Worm (Caenorhabditis elegans) whole organism, L2 larva: ENCODE data around the gene glr-1.

Source experiments
- C34F6.9 ChIP-seq: fragments of 150-350 bp; optimal IDR thresholded peaks from 2 replicates; lab custom pipeline; 2014; ENCODE audit warnings: missing biosample characterization, missing genetic modification characterization
- F13H6.1 ChIP-seq: sonication (generic microtip); optimal IDR thresholded peaks from 2 replicates; lab custom pipeline; 2016; ENCODE audit warnings: missing genetic modification characterization, missing compliant biosample characterization
- R02D3.7 ChIP-seq: fragments of 150-350 bp; optimal IDR thresholded peaks from 2 replicates; lab custom pipeline; 2014; ENCODE audit warnings: missing biosample characterization, missing genetic modification characterization
- Y55F3AM.14 ChIP-seq: fragments of 200-800 bp; sonication (Bioruptor generic); optimal IDR thresholded peaks from 2 replicates; lab custom pipeline; 2018; ENCODE audit warnings: mild to moderate bottlenecking, missing genetic modification characterization, missing compliant biosample characterization
- ZK546.5 ChIP-seq: sonication (generic microtip); optimal IDR thresholded peaks from 2 replicates; lab custom pipeline; 2017; ENCODE audit warnings: missing biosample characterization, missing genetic modification characterization
- alr-1 ChIP-seq: fragments of 150-350 bp; optimal IDR thresholded peaks from 2 replicates; lab custom pipeline; 2014; ENCODE audit warnings: missing biosample characterization, missing genetic modification characterization
- aly-2 ChIP-seq: fragments of 150-350 bp; optimal IDR thresholded peaks from 2 replicates; lab custom pipeline; 2014; ENCODE audit warnings: missing biosample characterization, missing genetic modification characterization
- ama-1 ChIP-seq: fragments of 150-350 bp; optimal IDR thresholded peaks from 2 replicates; lab custom pipeline; 2018; ENCODE audit warnings: inconsistent platforms
- blmp-1 ChIP-seq: sonication (generic microtip); optimal IDR thresholded peaks from 2 replicates; lab custom pipeline; 2017; ENCODE audit warnings: missing genetic modification characterization, mild to moderate bottlenecking, missing compliant biosample characterization, antibody characterized with exemption, moderate library complexity; ENCODE audit not compliant: insufficient read depth
- ceh-16 ChIP-seq: fragments of 150-350 bp; optimal IDR thresholded peaks from 2 replicates; lab custom pipeline; 2014; ENCODE audit warnings: missing biosample characterization, missing genetic modification characterization
- ceh-82 ChIP-seq: fragments of 150-350 bp; optimal IDR thresholded peaks from 2 replicates; lab custom pipeline; 2014; ENCODE audit warnings: missing biosample characterization, missing genetic modification characterization
- crh-2 ChIP-seq: sonication (generic microtip); optimal IDR thresholded peaks from 2 replicates; lab custom pipeline; 2017; ENCODE audit warnings: missing biosample characterization, missing genetic modification characterization
- dmd-4 ChIP-seq: sonication (generic microtip); optimal IDR thresholded peaks from 2 replicates; lab custom pipeline; 2017; ENCODE audit warnings: missing biosample characterization, missing genetic modification characterization
- egl-27 ChIP-seq: sonication (generic microtip); optimal IDR thresholded peaks from 3 replicates; lab custom pipeline; 2017; ENCODE audit warnings: missing biosample characterization, missing genetic modification reagents, missing genetic modification characterization
- elt-1 ChIP-seq: fragments of 150-350 bp; optimal IDR thresholded peaks from 2 replicates; lab custom pipeline; 2014; ENCODE audit warnings: missing biosample characterization, missing genetic modification characterization
- elt-3 ChIP-seq: sonication (generic microtip); optimal IDR thresholded peaks from 2 replicates; lab custom pipeline; 2017; ENCODE audit warnings: missing biosample characterization, missing genetic modification characterization
- fos-1 ChIP-seq: fragments of 150-350 bp; optimal IDR thresholded peaks from 2 replicates; lab custom pipeline; 2014; ENCODE audit warnings: missing biosample characterization, missing genetic modification characterization
- gmeb-1 ChIP-seq: fragments of 150-350 bp; optimal IDR thresholded peaks from 2 replicates; lab custom pipeline; 2014; ENCODE audit warnings: missing biosample characterization, missing genetic modification characterization
- lin-11 ChIP-seq: fragments of 150-350 bp; sonication (generic microtip); optimal IDR thresholded peaks from 2 replicates; lab custom pipeline; 2014; ENCODE audit warnings: missing biosample characterization, missing genetic modification characterization, inconsistent platforms, mixed read lengths
- lin-13 ChIP-seq: fragments of 150-350 bp; optimal IDR thresholded peaks from 2 replicates; lab custom pipeline; 2014; ENCODE audit warnings: missing biosample characterization, missing genetic modification reagents, missing genetic modification characterization
- lin-39 ChIP-seq: fragments of 150-350 bp; optimal IDR thresholded peaks from 2 replicates; lab custom pipeline; 2014; ENCODE audit warnings: missing biosample characterization, missing genetic modification reagents, missing genetic modification characterization
- lsy-2 ChIP-seq, 2 experiments: fragments of 150-350 bp in 1 of 2; sonication (generic microtip) in 1 of 2; optimal IDR thresholded peaks; 2 replicates each; lab custom pipeline; 2014 to 2017; ENCODE audit warnings: missing biosample characterization in 2 of 2, missing genetic modification characterization in 2 of 2
- mab-5 ChIP-seq: fragments of 150-350 bp; optimal IDR thresholded peaks from 2 replicates; lab custom pipeline; 2014; ENCODE audit warnings: missing biosample characterization, missing genetic modification characterization
- mbf-1 ChIP-seq: sonication (generic microtip); optimal IDR thresholded peaks from 2 replicates; lab custom pipeline; 2017; ENCODE audit warnings: missing biosample characterization, missing genetic modification characterization
- mdl-1 ChIP-seq, 2 experiments: fragments of 150-350 bp in 1 of 2; sonication (generic microtip) in 1 of 2; optimal IDR thresholded peaks; 2 replicates each; lab custom pipeline; 2017; ENCODE audit warnings: missing biosample characterization in 2 of 2, missing genetic modification characterization in 2 of 2
- nhr-10 ChIP-seq: sonication (generic microtip); optimal IDR thresholded peaks from 2 replicates; lab custom pipeline; 2017; ENCODE audit warnings: missing biosample characterization, missing genetic modification characterization
- nhr-11 ChIP-seq: fragments of 150-350 bp; optimal IDR thresholded peaks from 2 replicates; lab custom pipeline; 2014; ENCODE audit warnings: missing biosample characterization, missing genetic modification characterization
- nhr-12 ChIP-seq: fragments of 150-350 bp; optimal IDR thresholded peaks from 2 replicates; lab custom pipeline; 2014; ENCODE audit warnings: missing biosample characterization, missing genetic modification characterization
- nhr-129 ChIP-seq: fragments of 150-350 bp; optimal IDR thresholded peaks from 2 replicates; lab custom pipeline; 2014; ENCODE audit warnings: missing biosample characterization, missing genetic modification characterization
- nhr-21 ChIP-seq: fragments of 150-350 bp; optimal IDR thresholded peaks from 2 replicates; lab custom pipeline; 2014; ENCODE audit warnings: missing biosample characterization, missing genetic modification characterization
- nhr-23 ChIP-seq: fragments of 150-350 bp; optimal IDR thresholded peaks from 2 replicates; lab custom pipeline; 2014; ENCODE audit warnings: missing biosample characterization, missing genetic modification reagents, missing genetic modification characterization
- nhr-237 ChIP-seq: fragments of 150-350 bp; optimal IDR thresholded peaks from 2 replicates; lab custom pipeline; 2014; ENCODE audit warnings: missing biosample characterization, missing genetic modification characterization
- nhr-25 ChIP-seq: fragments of 150-350 bp; sonication (generic microtip); optimal IDR thresholded peaks from 3 replicates; lab custom pipeline; 2014; ENCODE audit warnings: missing biosample characterization, missing genetic modification characterization
- nhr-6 ChIP-seq: fragments of 150-350 bp; optimal IDR thresholded peaks from 2 replicates; lab custom pipeline; 2014; ENCODE audit warnings: missing biosample characterization, missing genetic modification characterization
- peb-1 ChIP-seq: fragments of 150-350 bp; optimal IDR thresholded peaks from 2 replicates; lab custom pipeline; 2014; ENCODE audit warnings: missing biosample characterization, missing genetic modification characterization
- sem-4 ChIP-seq: fragments of 150-350 bp; optimal IDR thresholded peaks from 2 replicates; lab custom pipeline; 2014; ENCODE audit warnings: missing biosample characterization, missing genetic modification reagents, missing genetic modification characterization
- skn-1 ChIP-seq: sonication (generic microtip); optimal IDR thresholded peaks from 2 replicates; lab custom pipeline; 2017; ENCODE audit warnings: missing biosample characterization, missing genetic modification characterization
- sma-3 ChIP-seq: sonication (generic microtip); optimal IDR thresholded peaks from 2 replicates; lab custom pipeline; 2016; ENCODE audit warnings: missing genetic modification reagents, missing genetic modification characterization, missing compliant biosample characterization
- sma-9 ChIP-seq, 2 experiments: fragments of 150-350 bp in 1 of 2; sonication (generic microtip) in 1 of 2; optimal IDR thresholded peaks; 2 replicates each; lab custom pipeline; 2014 to 2016; ENCODE audit warnings: missing genetic modification characterization in 2 of 2, mild to moderate bottlenecking in 1 of 2, missing biosample characterization in 1 of 2, missing compliant biosample characterization in 1 of 2, missing genetic modification reagents in 1 of 2, moderate library complexity in 1 of 2
- snpc-4 ChIP-seq: fragments of 150-350 bp; optimal IDR thresholded peaks from 2 replicates; lab custom pipeline; 2014; ENCODE audit warnings: missing biosample characterization, missing genetic modification characterization
- unc-39 ChIP-seq: fragments of 150-350 bp; optimal IDR thresholded peaks from 2 replicates; lab custom pipeline; 2014; ENCODE audit warnings: missing biosample characterization, missing genetic modification characterization
- unc-55 ChIP-seq: fragments of 150-350 bp; sonication (generic microtip); optimal IDR thresholded peaks from 3 replicates; lab custom pipeline; 2014; ENCODE audit warnings: missing biosample characterization, missing genetic modification reagents, missing genetic modification characterization
- unc-62 ChIP-seq: fragments of 150-350 bp; optimal IDR thresholded peaks from 2 replicates; lab custom pipeline; 2014; ENCODE audit warnings: missing biosample characterization, missing genetic modification reagents, missing genetic modification characterization
- zag-1 ChIP-seq: fragments of 150-350 bp; optimal IDR thresholded peaks from 2 replicates; lab custom pipeline; 2014; ENCODE audit warnings: missing biosample characterization, missing genetic modification characterization
- ztf-1 ChIP-seq: fragments of 200-800 bp; sonication (Bioruptor generic); conservative IDR thresholded peaks from 2 replicates; pipeline ENCODE4 v1.3.6; 2022; ENCODE audit warnings: missing genetic modification characterization, missing compliant biosample characterization
- ztf-11 ChIP-seq: sonication (generic microtip); optimal IDR thresholded peaks from 2 replicates; lab custom pipeline; 2017; ENCODE audit warnings: missing biosample characterization, missing genetic modification characterization
- ztf-4 ChIP-seq: fragments of 150-350 bp; optimal IDR thresholded peaks from 2 replicates; lab custom pipeline; 2014; ENCODE audit warnings: missing biosample characterization, missing genetic modification characterization

The glr-1 gene

ce11 chrIII:8588592-8589153 is at the start of gene glr-1:
glr-1 (minus strand) TSS chrIII:8588642.
- TF ChIP-seq fos-1 (tag; lab: Kevin White, UChicago) (no peak), mab-5 (tag; lab: Kevin White, UChicago) (no peak), nhr-23 (tag; lab: Kevin White, UChicago) (no peak), sem-4 (no peak), nhr-12 (tag; lab: Kevin White, UChicago) (no peak), sma-9 (GFP tag; optimal IDR thresholded peaks at IDR 0.05; lab: Kevin White, UChicago) (no peak), sma-9 (tag; optimal IDR thresholded peaks at IDR 0.05; lab: Kevin White, UChicago) (no peak)

ce11 chrIII:8636803-8637202 is 48.4 kb upstream of the glr-1 start:
- TF ChIP-seq elt-3 (no peak), unc-55 (GFP tag; lab: Kevin White, UChicago) (peak; percentile 15), C34F6.9 (tag; lab: Kevin White, UChicago) (peak; percentile 36), Y55F3AM.14 (GFP tag; lab: Kevin White, UChicago) (no peak), mab-5 (tag; lab: Kevin White, UChicago) (peak; percentile 78), lsy-2 (tag; optimal IDR thresholded peaks at IDR 0.05; lab: Kevin White, UChicago) (peak in 1 of 2 experiments; percentile 52), crh-2 (peak; percentile 23), nhr-129 (tag; lab: Kevin White, UChicago) (peak; percentile 27), aly-2 (tag; lab: Kevin White, UChicago) (no peak), lin-11 (no peak)

- peak; percentile 19 for TF ChIP-seq nhr-129 (tag; lab: Kevin White, UChicago)
- TF ChIP-seq sem-4: no peak
- TF ChIP-seq sma-9 (GFP tag; optimal IDR thresholded peaks at IDR 0.05; lab: Kevin White, UChicago): peak; percentile 55
- no peak for TF ChIP-seq sma-9 (tag; optimal IDR thresholded peaks at IDR 0.05; lab: Kevin White, UChicago)
- no peak for TF ChIP-seq mab-5 (tag; lab: Kevin White, UChicago)
- TF ChIP-seq blmp-1 (tag; lab: Kevin White, UChicago): no peak
- TF ChIP-seq nhr-25: no peak
- no peak for TF ChIP-seq nhr-6 (tag; lab: Kevin White, UChicago)
- no peak for TF ChIP-seq ztf-4 (tag; lab: Kevin White, UChicago)
- TF ChIP-seq nhr-21 (tag; lab: Kevin White, UChicago): no peak
- no peak for TF ChIP-seq crh-2
- peak; percentile 55 to 88 for TF ChIP-seq lsy-2 (tag; optimal IDR thresholded peaks at IDR 0.05; lab: Kevin White, UChicago)
- peak; percentile 41 for TF ChIP-seq sma-3 (GFP tag; lab: Kevin White, UChicago)
- no peak for TF ChIP-seq alr-1 (tag; lab: Kevin White, UChicago)
- no peak for TF ChIP-seq mbf-1 (tag; lab: Kevin White, UChicago)
- no peak for TF ChIP-seq egl-27 (tag; lab: Kevin White, UChicago)
- TF ChIP-seq nhr-237 (tag; lab: Kevin White, UChicago): no peak
- no peak for TF ChIP-seq elt-1 (tag; lab: Kevin White, UChicago)
- TF ChIP-seq nhr-10: no peak
- peak; percentile 79 for TF ChIP-seq C34F6.9 (tag; lab: Kevin White, UChicago)
- TF ChIP-seq snpc-4 (tag; lab: Kevin White, UChicago): no peak
- no peak for TF ChIP-seq nhr-11 (tag; lab: Kevin White, UChicago)
- no peak for TF ChIP-seq ZK546.5 (tag; lab: Kevin White, UChicago)
- TF ChIP-seq zag-1 (tag; lab: Kevin White, UChicago): no peak
- no peak for TF ChIP-seq dmd-4
- TF ChIP-seq ceh-16 (tag; lab: Kevin White, UChicago): no peak
- no peak for TF ChIP-seq ztf-11 (tag; lab: Kevin White, UChicago)
- TF ChIP-seq mdl-1 (tag; optimal IDR thresholded peaks at IDR 0.05; lab: Kevin White, UChicago): no peak
- no peak for TF ChIP-seq peb-1 (tag; lab: Kevin White, UChicago)
- no peak for TF ChIP-seq Y55F3AM.14 (GFP tag; lab: Kevin White, UChicago)
- TF ChIP-seq fos-1 (tag; lab: Kevin White, UChicago): peak; percentile 17
- no peak for TF ChIP-seq R02D3.7 (tag; lab: Kevin White, UChicago)
- no peak for TF ChIP-seq lin-39 (tag; lab: Kevin White, UChicago)
- no peak for TF ChIP-seq elt-3
- no peak for TF ChIP-seq unc-62 (GFP tag; lab: Kevin White, UChicago)
- no peak for TF ChIP-seq nhr-12 (tag; lab: Kevin White, UChicago)
- peak; percentile 23 for TF ChIP-seq lin-11
- peak; percentile 88 for TF ChIP-seq unc-55 (GFP tag; lab: Kevin White, UChicago)
- TF ChIP-seq ztf-1 (GFP tag; lab: Robert Waterston, UW): no peak
- no peak for TF ChIP-seq ceh-82 (tag; lab: Kevin White, UChicago)
- TF ChIP-seq lin-13 (GFP tag; lab: Kevin White, UChicago): peak; percentile 53
- no peak for TF ChIP-seq aly-2 (tag; lab: Kevin White, UChicago)
- TF ChIP-seq gmeb-1: peak; percentile 89
- no peak for TF ChIP-seq ama-1
- TF ChIP-seq nhr-23 (tag; lab: Kevin White, UChicago): no peak
- TF ChIP-seq F13H6.1: no peak
- TF ChIP-seq skn-1 (tag; lab: Kevin White, UChicago): no peak
- no peak for TF ChIP-seq unc-39 (tag; lab: Kevin White, UChicago)
These were observed 42.4 kb upstream of the glr-1 start, which contains the start of gene dnj-10 for ce11 chrIII:8630833-8631232. dnj-10 (plus strand) TSS chrIII:8631165.
